Fruit fly (Drosophila melanogaster): Measurements from ENCODE around the gene CG14662.

The CG14662 gene

DNA sequence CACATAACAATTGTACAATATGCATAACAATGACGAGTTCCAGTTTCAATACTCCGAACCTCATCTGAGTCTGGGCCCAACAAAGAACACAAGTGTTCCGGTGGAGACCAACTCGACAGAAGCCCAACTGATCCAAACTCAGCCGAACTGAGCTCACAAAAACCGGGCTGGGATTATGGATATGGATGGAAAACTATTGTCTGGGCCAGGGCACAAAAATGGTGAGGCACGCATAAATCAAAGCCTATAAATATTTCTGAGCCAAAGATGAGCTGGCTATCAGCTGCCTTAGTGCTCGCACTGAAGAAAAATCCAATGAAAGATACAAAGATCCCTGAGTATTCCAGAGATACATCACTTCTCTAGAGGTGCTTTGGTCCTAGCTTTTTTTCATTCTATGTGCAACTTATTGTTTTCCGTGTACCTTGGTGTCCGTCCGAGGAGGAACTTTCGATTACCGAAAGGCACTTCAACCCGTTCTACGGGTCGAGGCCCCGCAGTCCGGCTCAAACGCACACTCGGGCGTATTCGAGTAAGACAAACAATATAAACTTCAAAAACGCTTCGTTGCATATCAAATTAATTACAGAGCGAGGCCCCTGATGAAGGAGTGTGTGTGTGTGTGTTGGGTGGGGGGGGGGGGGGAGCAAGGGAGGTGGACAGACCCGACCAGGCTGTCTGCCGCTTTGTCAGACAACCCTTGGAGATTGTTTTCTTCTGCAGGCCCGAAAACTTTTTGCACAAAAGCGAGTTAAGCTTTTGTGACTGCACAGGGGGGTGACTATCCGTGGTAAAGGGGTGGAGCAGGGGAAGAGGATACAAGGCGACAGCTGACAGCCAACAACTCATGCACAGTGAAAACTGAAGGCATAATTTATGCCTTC is 39.7 kb upstream of the CG14662 start (continued):
- no peak for TF ChIP-seq nerfin-2 (GFP tag; IDR thresholded peaks at IDR 0.05; ENCODE audit: partially characterized antibody)
- no peak for TF ChIP-seq B-H2 (GFP tag; optimal IDR thresholded peaks at IDR 0.05)
- TF ChIP-seq zf30C (GFP tag; optimal IDR thresholded peaks at IDR 0.05) = peak; percentile 45
- no peak for TF ChIP-seq bab2 (GFP tag; optimal IDR thresholded peaks at IDR 0.05)
- TF ChIP-seq croc (GFP tag; conservative IDR thresholded peaks at IDR 0.05) = no peak
- no peak for TF ChIP-seq ftz-f1 (GFP tag; optimal IDR thresholded peaks at IDR 0.05)
- peak; percentile 6 for TF ChIP-seq Deaf1 (tag; optimal IDR thresholded peaks at IDR 0.05)
- TF ChIP-seq twi (tag; optimal IDR thresholded peaks at IDR 0.05) = no peak
- TF ChIP-seq Hmr (GFP tag; optimal IDR thresholded peaks at IDR 0.05) = no peak
- TF ChIP-seq Pdp1 (GFP tag; optimal IDR thresholded peaks at IDR 0.05) = no peak
- TF ChIP-seq CG9727 (GFP tag; optimal IDR thresholded peaks at IDR 0.05) = no peak
- peak; percentile 70 for TF ChIP-seq Med (GFP tag)
- TF ChIP-seq Fer1 (GFP tag; optimal IDR thresholded peaks at IDR 0.05) = no peak
- no peak for TF ChIP-seq CG4328 (GFP tag; optimal IDR thresholded peaks at IDR 0.05)
- TF ChIP-seq CG17186 (GFP tag; optimal IDR thresholded peaks at IDR 0.05) = no peak
- TF ChIP-seq CG17359 (tag; optimal IDR thresholded peaks at IDR 0.05) = no peak
- TF ChIP-seq CG11456 (GFP tag; IDR thresholded peaks at IDR 0.05) = peak; percentile 55; the same call in 1 of the 3 replicates
- no peak for TF ChIP-seq Neu2 (GFP tag; optimal IDR thresholded peaks at IDR 0.05; ENCODE audit: borderline replicate concordance)
- peak; percentile 25; the same call in 1 of the 2 replicates for TF ChIP-seq Xrp1 (GFP tag; IDR thresholded peaks at IDR 0.05)
- TF ChIP-seq zen (tag; optimal IDR thresholded peaks at IDR 0.05) = no peak
- peak; percentile 19 for TF ChIP-seq gem (tag; optimal IDR thresholded peaks at IDR 0.05)
- no peak for TF ChIP-seq CG4730 (GFP tag; IDR thresholded peaks at IDR 0.05)
- TF ChIP-seq NfI (GFP tag; optimal IDR thresholded peaks at IDR 0.05) = no peak
- peak; percentile 54 for TF ChIP-seq sens (GFP tag)
- TF ChIP-seq CG14710 (tag; optimal IDR thresholded peaks at IDR 0.05) = peak; percentile 10
- no peak for TF ChIP-seq CG13123 (GFP tag; optimal IDR thresholded peaks at IDR 0.05)
- TF ChIP-seq CG16815 (GFP tag; optimal IDR thresholded peaks at IDR 0.05) = no peak
- TF ChIP-seq CG10565 (GFP tag; optimal IDR thresholded peaks at IDR 0.05) = no peak
- 0 out of 3 replicates have a peak, but pooled peaks have one; percentile 20 for TF ChIP-seq z (GFP tag; IDR thresholded peaks at IDR 0.05)
- no peak for TF ChIP-seq repo (GFP tag; optimal IDR thresholded peaks at IDR 0.05)
- TF ChIP-seq ci (GFP tag; IDR thresholded peaks at IDR 0.05) = no peak; the same call in 2 of the 3 replicates
- TF ChIP-seq Abd-B (GFP tag; optimal IDR thresholded peaks at IDR 0.05) = no peak
- no peak for TF ChIP-seq CG30020 (tag; optimal IDR thresholded peaks at IDR 0.05)
- no peak for TF ChIP-seq disco-r (GFP tag; optimal IDR thresholded peaks at IDR 0.05)
- no peak for TF ChIP-seq CG14441 (GFP tag; IDR thresholded peaks at IDR 0.05)
- TF ChIP-seq chinmo (GFP tag; IDR thresholded peaks at IDR 0.05; ENCODE audit: partially characterized antibody) = 0 out of 4 replicates have a peak, but pooled peaks have one; percentile 52
- no peak for TF ChIP-seq Dref (GFP tag; IDR thresholded peaks at IDR 0.05)
- no peak for TF ChIP-seq Stat92E (GFP tag; optimal IDR thresholded peaks at IDR 0.05)
- TF ChIP-seq h (optimal IDR thresholded peaks at IDR 0.05) = no peak
- peak; percentile 16 for TF ChIP-seq CG1233 (GFP tag; optimal IDR thresholded peaks at IDR 0.05)
- TF ChIP-seq Hr39 (optimal IDR thresholded peaks at IDR 0.05) = no peak
- TF ChIP-seq gt (GFP tag; IDR thresholded peaks at IDR 0.05) = no peak
- TF ChIP-seq chm (GFP tag; IDR thresholded peaks at IDR 0.05) = no peak
- TF ChIP-seq Jarid2 (GFP tag; optimal IDR thresholded peaks at IDR 0.05) = no peak
- no peak for TF ChIP-seq Sox102F (GFP tag; optimal IDR thresholded peaks at IDR 0.05)
- TF ChIP-seq H15 (GFP tag; IDR thresholded peaks at IDR 0.05) = no peak
- no peak for TF ChIP-seq abd-A (tag; optimal IDR thresholded peaks at IDR 0.05)
- no peak for TF ChIP-seq Spps (tag; optimal IDR thresholded peaks at IDR 0.05)
- TF ChIP-seq Gug (GFP tag; IDR thresholded peaks at IDR 0.05) = 0 out of 4 replicates have a peak, but pooled peaks have one; percentile 25
